Worm (Caenorhabditis elegans) whole organism, young adult: ENCODE measurements around the gene alh-7.

Source experiments
- aptf-2 ChIP-seq: fragments of 200-800 bp; sonication (Bioruptor generic); conservative IDR thresholded peaks from 2 replicates; pipeline ENCODE4 v1.3.6; 2022; ENCODE audit warnings: missing genetic modification reagents, missing genetic modification characterization, missing compliant biosample characterization
- pha-4 ChIP-seq: fragments of 150-350 bp; sonication (generic microtip); optimal IDR thresholded peaks from 2 replicates; lab custom pipeline; 2014; ENCODE audit warnings: missing biosample characterization, missing genetic modification reagents, missing genetic modification characterization

- TF ChIP-seq aptf-2 (no peak), pha-4 (tag; lab: Kevin White, UChicago) (no peak)
Observed at ce11 chrII:13472101-13472500, 19.5 kb downstream of the alh-7 start, which contains the start of gene E01G4.5.
